Worm (Caenorhabditis elegans): ENCODE measurements around the gene exos-8.

Gene exos-8

ce11 chrII:6736604-6737003, 4.9 kb upstream of the exos-8 start, which contains the start of gene T14B4.1:
TSS of gene T14B4.1 (plus strand) at chrII:6736904.
- no peak for TF ChIP-seq nhr-90 (tag; optimal IDR thresholded peaks at IDR 0.05; ENCODE audit: poor library complexity)
- no peak for TF ChIP-seq pag-3 (tag; optimal IDR thresholded peaks at IDR 0.05; ENCODE audit: borderline replicate concordance, insufficient read depth)
- TF ChIP-seq tlp-1 (tag; optimal IDR thresholded peaks at IDR 0.05): no peak
- no peak for TF ChIP-seq ceh-63 (GFP tag; optimal IDR thresholded peaks at IDR 0.05)
- TF ChIP-seq nhr-19 (GFP tag; conservative IDR thresholded peaks at IDR 0.05): no peak

DNA sequence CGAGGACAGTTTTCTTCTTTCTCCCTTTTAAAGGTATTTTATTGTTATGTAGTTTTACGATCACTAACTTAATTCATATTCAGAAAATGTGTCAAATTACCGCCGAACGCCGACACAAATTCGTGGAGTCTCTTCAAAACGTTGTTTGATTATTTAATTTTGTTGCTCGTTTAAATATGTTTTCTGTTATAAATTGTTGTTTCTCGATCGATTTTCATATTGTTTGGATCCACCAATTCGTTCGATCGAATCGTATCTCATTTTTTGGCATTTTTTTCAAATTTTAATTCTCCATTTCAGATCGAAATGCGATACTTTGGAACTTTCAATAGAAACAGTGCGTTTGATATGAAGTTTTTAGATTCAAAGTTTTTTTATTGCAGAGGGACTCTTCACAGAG, 1.1 kb downstream of the exos-8 start, which contains the start of gene F41G3.6:
F41G3.6 (plus strand) TSS at position 301 of the 400 bp plus-strand sequence.
- no peak for TF ChIP-seq ztf-4 (tag; optimal IDR thresholded peaks at IDR 0.05)
- TF ChIP-seq efl-3 (GFP tag; optimal IDR thresholded peaks at IDR 0.05): no peak
- no peak for TF ChIP-seq dsc-1 (tag; optimal IDR thresholded peaks at IDR 0.05)
- no peak for TF ChIP-seq unc-30 (tag; optimal IDR thresholded peaks at IDR 0.05)
- TF ChIP-seq fkh-8 (tag; optimal IDR thresholded peaks at IDR 0.05): no peak
- TF ChIP-seq hlh-4 (tag; optimal IDR thresholded peaks at IDR 0.05): no peak
- no peak for TF ChIP-seq ces-1 (GFP tag; optimal IDR thresholded peaks at IDR 0.05)
- TF ChIP-seq hlh-17 (GFP tag; optimal IDR thresholded peaks at IDR 0.05; ENCODE audit: borderline replicate concordance): no peak
- no peak for TF ChIP-seq C04F5.9 (tag; optimal IDR thresholded peaks at IDR 0.05)
- no peak for TF ChIP-seq sox-4 (tag; optimal IDR thresholded peaks at IDR 0.05)
- no peak for TF ChIP-seq sup-37 (GFP tag; optimal IDR thresholded peaks at IDR 0.05)
- no peak for TF ChIP-seq unc-98 (GFP tag; IDR thresholded peaks at IDR 0.05)
- TF ChIP-seq nhr-76 (tag; optimal IDR thresholded peaks at IDR 0.05): no peak
- no peak for TF ChIP-seq skn-1 (tag; optimal IDR thresholded peaks at IDR 0.05)
- no peak for TF ChIP-seq ceh-63 (GFP tag; optimal IDR thresholded peaks at IDR 0.05)
- no peak for TF ChIP-seq pax-3 (tag; optimal IDR thresholded peaks at IDR 0.05)
- no peak for TF ChIP-seq elt-2 (tag; optimal IDR thresholded peaks at IDR 0.05)

DNA sequence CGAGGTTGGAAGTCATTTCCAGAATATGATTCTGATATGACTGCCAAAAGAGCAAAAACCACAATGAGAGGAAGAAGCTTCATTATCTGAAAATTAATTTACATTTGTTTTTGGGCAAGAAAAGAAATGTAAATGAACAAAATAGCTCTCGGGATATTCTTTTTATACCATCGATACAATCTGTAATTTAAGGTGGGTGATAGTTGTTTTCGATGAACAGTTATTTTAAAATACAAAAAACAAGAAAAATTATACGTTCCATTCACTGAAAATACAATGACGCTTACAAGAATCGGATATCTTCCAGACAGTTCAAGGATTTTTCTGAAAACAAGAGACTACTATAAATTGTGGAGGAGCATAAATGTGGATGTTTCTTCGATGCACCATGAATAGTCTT, 3.2 kb downstream of the exos-8 start, which contains the start of gene ins-15:
ins-15 (minus strand) TSS at position 101 of the 400 bp plus-strand sequence.
- TF ChIP-seq xbp-1 (tag; optimal IDR thresholded peaks at IDR 0.05): no peak
- TF ChIP-seq efl-1 (optimal IDR thresholded peaks at IDR 0.05): no peak
- TF ChIP-seq efl-1 (GFP tag; optimal IDR thresholded peaks at IDR 0.05 in 1 of 2): peak in 1 of 2 experiments; percentile 12

DNA sequence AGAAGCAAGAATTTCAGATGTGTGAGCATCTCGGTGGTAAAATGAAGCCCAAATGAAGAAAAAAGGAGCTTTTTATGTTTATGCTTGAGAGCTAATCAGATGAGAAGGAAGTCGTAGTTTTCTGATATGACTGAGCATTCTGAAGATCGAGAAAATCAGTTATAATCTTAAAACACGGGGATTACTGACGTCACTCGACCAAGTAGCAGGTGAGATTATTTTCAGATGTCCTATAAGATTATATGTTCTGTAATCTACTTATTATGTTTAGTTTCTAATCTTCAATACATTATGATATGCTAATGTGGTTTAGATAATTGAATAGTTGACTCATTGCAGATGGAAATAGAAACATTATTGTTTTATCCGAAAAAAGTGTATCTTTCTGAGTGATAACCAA, 4.3 kb downstream of the exos-8 start, which contains the start of gene ins-14:
ins-14 (minus strand) TSS at position 32 of the 400 bp plus-strand sequence.
- no peak for TF ChIP-seq mdl-1 (tag; optimal IDR thresholded peaks at IDR 0.05)
- TF ChIP-seq nhr-28 (tag; optimal IDR thresholded peaks at IDR 0.05): no peak
- no peak for TF ChIP-seq C04F5.9 (tag; optimal IDR thresholded peaks at IDR 0.05)
- TF ChIP-seq nhr-20 (tag; optimal IDR thresholded peaks at IDR 0.05): peak; percentile 4
- peak; percentile 28 for TF ChIP-seq sox-4 (tag; optimal IDR thresholded peaks at IDR 0.05)
- TF ChIP-seq lin-13 (GFP tag; optimal IDR thresholded peaks at IDR 0.05): no peak
- no peak for TF ChIP-seq jun-1 (tag; optimal IDR thresholded peaks at IDR 0.05)
- TF ChIP-seq dsc-1 (tag; optimal IDR thresholded peaks at IDR 0.05): peak; percentile 96
- TF ChIP-seq pax-3 (tag; optimal IDR thresholded peaks at IDR 0.05): peak; percentile 50
- TF ChIP-seq nhr-85 (tag): no peak
- no peak for TF ChIP-seq C34B4.2 (tag; optimal IDR thresholded peaks at IDR 0.05)
- no peak for TF ChIP-seq nhr-47 (tag; optimal IDR thresholded peaks at IDR 0.05)
- no peak for TF ChIP-seq nhr-12 (tag; optimal IDR thresholded peaks at IDR 0.05)
- TF ChIP-seq lin-35 (GFP tag; optimal IDR thresholded peaks at IDR 0.05): no peak
- no peak for TF ChIP-seq snpc-4 (tag; optimal IDR thresholded peaks at IDR 0.05)
- TF ChIP-seq hlh-4 (tag; optimal IDR thresholded peaks at IDR 0.05): no peak
- TF ChIP-seq egl-13 (tag; optimal IDR thresholded peaks at IDR 0.05): peak; percentile 60
- TF ChIP-seq snu-23 (GFP tag; optimal IDR thresholded peaks at IDR 0.05): no peak
- TF ChIP-seq zag-1 (tag; optimal IDR thresholded peaks at IDR 0.05): no peak
- no peak for TF ChIP-seq ceh-63 (GFP tag; optimal IDR thresholded peaks at IDR 0.05)
- no peak for TF ChIP-seq unc-86 (tag; optimal IDR thresholded peaks at IDR 0.05)
- TF ChIP-seq nhr-71 (tag; optimal IDR thresholded peaks at IDR 0.05): peak; percentile 53
- peak; percentile 33 for TF ChIP-seq fos-1 (tag; optimal IDR thresholded peaks at IDR 0.05)
- no peak for TF ChIP-seq elt-3 (tag; optimal IDR thresholded peaks at IDR 0.05)
- TF ChIP-seq irx-1 (tag; optimal IDR thresholded peaks at IDR 0.05): no peak
- TF ChIP-seq zip-4 (GFP tag; optimal IDR thresholded peaks at IDR 0.05): no peak
- TF ChIP-seq efl-1 (optimal IDR thresholded peaks at IDR 0.05): no peak
- TF ChIP-seq efl-1 (GFP tag; optimal IDR thresholded peaks at IDR 0.05 in 1 of 2): peak in 1 of 2 experiments; percentile 75
- TF ChIP-seq nhr-84 (tag; optimal IDR thresholded peaks at IDR 0.05): no peak
- TF ChIP-seq dpl-1 (GFP tag; optimal IDR thresholded peaks at IDR 0.05): no peak
- no peak for TF ChIP-seq nhr-237 (tag; optimal IDR thresholded peaks at IDR 0.05)

All from whole organism, L1 larva.